Fruit fly (Drosophila melanogaster) whole organism, prepupa: Measurements from ENCODE around the gene CG42299.

Source experiments
- CG10631 ChIP-seq: fragments of 200-800 bp; sonication (Bioruptor generic); optimal IDR thresholded peaks from 2 replicates; lab custom pipeline; 2016; ENCODE audit warnings: missing biosample characterization, missing genetic modification characterization
- CG10669 ChIP-seq: fragments of 200-800 bp; sonication (Bioruptor generic); optimal IDR thresholded peaks from 3 replicates; lab custom pipeline; 2018; ENCODE audit warnings: missing biosample characterization, mild to moderate bottlenecking, missing genetic modification characterization, moderate library complexity
- CG11294 ChIP-seq: fragments of 200-800 bp; sonication (Bioruptor generic); IDR thresholded peaks from 2 replicates; pipeline ENCODE4 v1.3.6; 2022; ENCODE audit warnings: missing biosample characterization, missing genetic modification characterization
- CG11902 ChIP-seq: fragments of 200-800 bp; sonication (Bioruptor generic); optimal IDR thresholded peaks from 3 replicates; lab custom pipeline; 2016; ENCODE audit warnings: missing biosample characterization, missing genetic modification characterization
- CG15336 ChIP-seq: fragments of 200-800 bp; sonication (Bioruptor generic); IDR thresholded peaks from 2 replicates; pipeline ENCODE4 v1.3.6; 2022; ENCODE audit warnings: missing biosample characterization, missing genetic modification characterization
- CG1621 ChIP-seq: fragments of 200-800 bp; sonication (Bioruptor generic); optimal IDR thresholded peaks from 3 replicates; lab custom pipeline; 2018; ENCODE audit warnings: missing biosample characterization, mild to moderate bottlenecking, missing genetic modification characterization
- CG16779 ChIP-seq: fragments of 200-800 bp; sonication (Bioruptor generic); optimal IDR thresholded peaks from 3 replicates; lab custom pipeline; 2017; ENCODE audit warnings: missing biosample characterization, mild to moderate bottlenecking, missing genetic modification characterization
- CG3032 ChIP-seq: fragments of 200-800 bp; optimal IDR thresholded peaks from 2 replicates; lab custom pipeline; 2019; ENCODE audit warnings: missing biosample characterization, mild to moderate bottlenecking, missing genetic modification characterization, moderate library complexity
- CG3919 ChIP-seq: fragments of 200-800 bp; sonication (Bioruptor generic); optimal IDR thresholded peaks from 3 replicates; lab custom pipeline; 2016; ENCODE audit warnings: missing biosample characterization, missing genetic modification characterization
- CG4318 ChIP-seq: fragments of 200-800 bp; sonication (Bioruptor generic); optimal IDR thresholded peaks from 3 replicates; lab custom pipeline; 2017; ENCODE audit warnings: missing biosample characterization, mild to moderate bottlenecking, missing genetic modification characterization
- CG6163 ChIP-seq: fragments of 200-800 bp; sonication (Bioruptor generic); IDR thresholded peaks from 3 replicates; pipeline ENCODE4 v1.3.6; 2022; ENCODE audit warnings: missing biosample characterization, missing genetic modification characterization
- CG6792 ChIP-seq: fragments of 200-800 bp; sonication (Bioruptor generic); optimal IDR thresholded peaks from 3 replicates; lab custom pipeline; 2016; ENCODE audit warnings: missing biosample characterization, missing genetic modification characterization
- CG6808 ChIP-seq: fragments of 200-800 bp; sonication (Bioruptor generic); optimal IDR thresholded peaks from 3 replicates; lab custom pipeline; 2017; ENCODE audit warnings: missing biosample characterization, missing genetic modification characterization, mild to moderate bottlenecking, moderate library complexity, missing genetic modification reagents
- CG9139 ChIP-seq: fragments of 200-800 bp; sonication (Bioruptor generic); optimal IDR thresholded peaks from 3 replicates; lab custom pipeline; 2017; ENCODE audit warnings: missing biosample characterization, mild to moderate bottlenecking, missing genetic modification characterization
- Eip78C ChIP-seq: fragments of 200-800 bp; sonication (Bioruptor generic); peaks from one replicate; lab custom pipeline; 2016; ENCODE audit warnings: missing biosample characterization, missing genetic modification characterization
- Eip93F ChIP-seq: fragments of 200-800 bp; sonication (Bioruptor generic); optimal IDR thresholded peaks from 2 replicates; lab custom pipeline; 2016; ENCODE audit warnings: missing biosample characterization, mild to moderate bottlenecking, missing genetic modification characterization
- Ets21C ChIP-seq: fragments of 200-800 bp; sonication (Bioruptor generic); optimal IDR thresholded peaks from 3 replicates; lab custom pipeline; 2016; ENCODE audit warnings: missing biosample characterization, missing genetic modification characterization
- Gug ChIP-seq: fragments of 200-800 bp; sonication (Bioruptor generic); IDR thresholded peaks from 2 replicates; pipeline ENCODE4 v1.3.6; 2022; ENCODE audit warnings: missing biosample characterization, missing genetic modification characterization
- Hr38 ChIP-seq: sonication (Bioruptor generic); optimal IDR thresholded peaks from 2 replicates; lab custom pipeline; 2016; ENCODE audit warnings: missing biosample characterization, missing genetic modification characterization
- Lpt ChIP-seq: fragments of 200-800 bp; sonication (Bioruptor generic); optimal IDR thresholded peaks from 3 replicates; lab custom pipeline; 2016; ENCODE audit warnings: missing biosample characterization, missing genetic modification characterization
- Smox ChIP-seq: fragments of 200-800 bp; sonication (Bioruptor generic); optimal IDR thresholded peaks from 3 replicates; lab custom pipeline; 2016; ENCODE audit warnings: missing biosample characterization, missing genetic modification characterization
- Sox102F ChIP-seq: fragments of 200-800 bp; sonication (Bioruptor generic); optimal IDR thresholded peaks from 2 replicates; lab custom pipeline; 2016; ENCODE audit warnings: missing biosample characterization, mild to moderate bottlenecking, missing genetic modification characterization
- Sox14 ChIP-seq: fragments of 200-800 bp; sonication (Bioruptor generic); optimal IDR thresholded peaks from 3 replicates; lab custom pipeline; 2016; ENCODE audit warnings: missing biosample characterization, missing genetic modification characterization
- achi ChIP-seq: fragments of 200-800 bp; sonication (Bioruptor generic); optimal IDR thresholded peaks from 3 replicates; lab custom pipeline; 2016; ENCODE audit warnings: missing biosample characterization, missing genetic modification characterization
- cyc ChIP-seq: fragments of 200-800 bp; sonication (Bioruptor generic); optimal IDR thresholded peaks from 3 replicates; lab custom pipeline; 2016; ENCODE audit warnings: missing biosample characterization, missing genetic modification characterization
- esn ChIP-seq: fragments of 200-800 bp; sonication (Bioruptor generic); optimal IDR thresholded peaks from 2 replicates; lab custom pipeline; 2016; ENCODE audit warnings: missing biosample characterization, mild to moderate bottlenecking, missing genetic modification characterization, moderate library complexity
- fkh ChIP-seq: fragments of 200-800 bp; sonication (Bioruptor generic); optimal IDR thresholded peaks from 3 replicates; lab custom pipeline; 2017; ENCODE audit warnings: missing biosample characterization, mild to moderate bottlenecking, missing genetic modification characterization, moderate library complexity
- lz ChIP-seq: fragments of 200-800 bp; sonication (Bioruptor generic); optimal IDR thresholded peaks from 3 replicates; lab custom pipeline; 2016; ENCODE audit warnings: missing biosample characterization, missing genetic modification characterization
- pdm3 ChIP-seq: fragments of 200-800 bp; sonication (Bioruptor generic); optimal IDR thresholded peaks from 3 replicates; lab custom pipeline; 2016; ENCODE audit warnings: missing biosample characterization, missing genetic modification characterization
- salr ChIP-seq, 2 experiments: fragments of 200-800 bp; sonication (Bioruptor generic); optimal IDR thresholded peaks; 3 replicates each; lab custom pipeline; 2016 to 2018; ENCODE audit warnings: missing biosample characterization in 2 of 2, missing genetic modification characterization in 2 of 2, mild to moderate bottlenecking in 1 of 2
- spab ChIP-seq: fragments of 200-800 bp; sonication (Bioruptor generic); optimal IDR thresholded peaks from 2 replicates; lab custom pipeline; 2017; ENCODE audit warnings: missing biosample characterization, mild to moderate bottlenecking, missing genetic modification characterization, missing genetic modification reagents
- ss ChIP-seq, 2 experiments: fragments of 200-800 bp; sonication (Bioruptor generic); optimal IDR thresholded peaks; 2 replicates in 1 of 2; 3 replicates in 1 of 2; lab custom pipeline; 2017 to 2018; ENCODE audit warnings: mild to moderate bottlenecking in 2 of 2, missing biosample characterization in 2 of 2, missing genetic modification characterization in 2 of 2, moderate library complexity in 1 of 2
- svp ChIP-seq: fragments of 200-800 bp; sonication (Bioruptor generic); peaks from one replicate; lab custom pipeline; 2016; ENCODE audit warnings: missing biosample characterization, missing genetic modification characterization

The CG42299 gene

dm6 chrX:15579579-15579978, 4.1 kb upstream of the CG42299 start (continued):
- no peak for TF ChIP-seq CG4318 (GFP tag; lab: Kevin White, UChicago)
- peak; percentile 94 for TF ChIP-seq CG6792 (GFP tag; lab: Kevin White, UChicago)
- TF ChIP-seq Lpt (GFP tag; lab: Kevin White, UChicago), result peak; percentile 87
- no peak for TF ChIP-seq CG16779 (tag; lab: Kevin White, UChicago)
- peak; percentile 88 for TF ChIP-seq CG3032
- peak; percentile 93 for TF ChIP-seq CG10631 (GFP tag; lab: Kevin White, UChicago)
- TF ChIP-seq achi, result peak; percentile 92
- TF ChIP-seq CG11902 (GFP tag; lab: Kevin White, UChicago), result peak; percentile 92
- peak; percentile 97 for TF ChIP-seq CG6163 (GFP tag; lab: Robert Waterston, UW)
- peak; percentile 81 for TF ChIP-seq CG9139 (GFP tag; lab: Kevin White, UChicago)
- peak; percentile 95 for TF ChIP-seq pdm3 (GFP tag; lab: Kevin White, UChicago)
- peak; percentile 89 for TF ChIP-seq Gug (GFP tag; lab: Robert Waterston, UW)
- peak; percentile 97 for TF ChIP-seq Sox102F (GFP tag; lab: Kevin White, UChicago)

dm6 chrX:15578043-15578442, 2.6 kb upstream of the CG42299 start, which contains the start of the genes cerv and CG7872:
cerv (minus strand) TSS chrX:15578171.
CG7872 (plus strand) TSS chrX:15578205.
- TF ChIP-seq fkh (peak; percentile 27), salr (GFP tag; optimal IDR thresholded peaks at IDR 0.05; lab: Kevin White, UChicago) (no peak), Eip78C (GFP tag; lab: Kevin White, UChicago) (peak; percentile 27), CG9139 (GFP tag; lab: Kevin White, UChicago) (no peak), CG3919 (GFP tag; lab: Kevin White, UChicago) (peak; percentile 2), Ets21C (GFP tag; lab: Kevin White, UChicago) (no peak), lz (GFP tag; lab: Kevin White, UChicago) (no peak), achi (peak; percentile 52), Lpt (GFP tag; lab: Kevin White, UChicago) (no peak), cyc (no peak), ss (GFP tag; optimal IDR thresholded peaks at IDR 0.05; lab: Kevin White, UChicago) (no peak), CG1621 (tag; lab: Kevin White, UChicago) (peak; percentile 20)

- no peak for TF ChIP-seq CG10669 (GFP tag; lab: Kevin White, UChicago)
- peak; percentile 78 for TF ChIP-seq fkh
- TF ChIP-seq CG9139 (GFP tag; lab: Kevin White, UChicago), result no peak
- TF ChIP-seq CG11294 (GFP tag; lab: Robert Waterston, UW), result no peak
- peak; percentile 55 for TF ChIP-seq Eip78C (GFP tag; lab: Kevin White, UChicago)
- TF ChIP-seq CG6163 (GFP tag; lab: Robert Waterston, UW), result no peak
- TF ChIP-seq esn (GFP tag; lab: Kevin White, UChicago), result peak; percentile 4
- no peak for TF ChIP-seq Sox102F (GFP tag; lab: Kevin White, UChicago)
- no peak for TF ChIP-seq Sox14 (GFP tag; lab: Kevin White, UChicago)
- TF ChIP-seq Hr38 (GFP tag; lab: Kevin White, UChicago), result no peak
- no peak for TF ChIP-seq Smox (GFP tag; lab: Kevin White, UChicago)
Observed at dm6 chrX:15574384-15574783, 1.1 kb downstream of the CG42299 start, which contains the start of gene CG9213. CG9213 (minus strand) TSS chrX:15574535.

dm6 chrX:15571939-15572338, 3.5 kb downstream of the CG42299 start, which contains the start of gene CG15643:
CG15643 (minus strand) TSS chrX:15572149.
- TF ChIP-seq spab (GFP tag; lab: Kevin White, UChicago) (no peak), CG6808 (no peak), svp (GFP tag; lab: Kevin White, UChicago) (no peak), CG9139 (GFP tag; lab: Kevin White, UChicago) (no peak), CG15336 (GFP tag; lab: Robert Waterston, UW) (no peak), Eip93F (GFP tag; lab: Kevin White, UChicago) (no peak), Eip78C (GFP tag; lab: Kevin White, UChicago) (peak; percentile 64), achi (no peak), fkh (peak; percentile 45), Sox102F (GFP tag; lab: Kevin White, UChicago) (no peak)
